Worm (Caenorhabditis elegans): ENCODE data around the gene C34D4.3.

- TF ChIP-seq fkh-8 (tag; optimal IDR thresholded peaks at IDR 0.05) (no peak), nhr-237 (tag; optimal IDR thresholded peaks at IDR 0.05) (no peak), unc-86 (tag; optimal IDR thresholded peaks at IDR 0.05) (no peak), aly-2 (tag; optimal IDR thresholded peaks at IDR 0.05) (no peak), nhr-28 (tag; optimal IDR thresholded peaks at IDR 0.05) (no peak), pag-3 (tag; optimal IDR thresholded peaks at IDR 0.05; ENCODE audit: borderline replicate concordance, insufficient read depth) (no peak), tbx-2 (tag; optimal IDR thresholded peaks at IDR 0.05) (no peak), pqm-1 (tag; optimal IDR thresholded peaks at IDR 0.05) (no peak), snpc-4 (tag; optimal IDR thresholded peaks at IDR 0.05) (no peak), hpl-2 (GFP tag; optimal IDR thresholded peaks at IDR 0.05) (no peak)
These were observed 20.0 kb downstream of the C34D4.3 start, which contains the start of gene str-1 for ce11 chrIV:7173489-7173888.
